Fruit fly (Drosophila melanogaster) S2 (cell line): ENCODE results near the gene Trl.

ENCODE experiments used
- CG8478 ChIP-seq: fragments of >200 bp; optimal IDR thresholded peaks from 2 replicates; lab custom pipeline; 2018
- CTCF ChIP-seq, 2 experiments: fragments of >200 bp; optimal IDR thresholded peaks; 2 replicates each; lab custom pipeline; 2018

Trl gene

DNA sequence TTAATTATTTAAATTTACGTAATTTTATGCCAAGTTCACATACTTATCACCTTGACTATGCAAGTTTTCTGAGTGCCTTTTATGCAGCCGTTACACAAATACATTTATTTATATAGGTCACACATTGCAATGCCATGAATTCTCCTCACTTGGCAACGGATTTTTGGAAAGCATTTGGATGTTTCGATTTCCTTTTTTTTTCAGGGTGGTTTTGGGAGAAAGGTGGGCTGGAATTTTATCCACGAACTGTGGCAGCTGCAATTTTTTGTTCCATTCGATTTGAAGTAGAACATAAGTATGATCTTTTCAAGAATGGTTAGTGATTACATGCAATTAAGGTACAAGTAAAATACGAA lies 21.0 kb upstream of the Trl start:
- TF ChIP-seq CTCF (optimal IDR thresholded peaks at IDR 0.05; lab: Kevin White, UChicago): no peak
- TF ChIP-seq CG8478 (lab: Kevin White, UChicago): no peak

DNA sequence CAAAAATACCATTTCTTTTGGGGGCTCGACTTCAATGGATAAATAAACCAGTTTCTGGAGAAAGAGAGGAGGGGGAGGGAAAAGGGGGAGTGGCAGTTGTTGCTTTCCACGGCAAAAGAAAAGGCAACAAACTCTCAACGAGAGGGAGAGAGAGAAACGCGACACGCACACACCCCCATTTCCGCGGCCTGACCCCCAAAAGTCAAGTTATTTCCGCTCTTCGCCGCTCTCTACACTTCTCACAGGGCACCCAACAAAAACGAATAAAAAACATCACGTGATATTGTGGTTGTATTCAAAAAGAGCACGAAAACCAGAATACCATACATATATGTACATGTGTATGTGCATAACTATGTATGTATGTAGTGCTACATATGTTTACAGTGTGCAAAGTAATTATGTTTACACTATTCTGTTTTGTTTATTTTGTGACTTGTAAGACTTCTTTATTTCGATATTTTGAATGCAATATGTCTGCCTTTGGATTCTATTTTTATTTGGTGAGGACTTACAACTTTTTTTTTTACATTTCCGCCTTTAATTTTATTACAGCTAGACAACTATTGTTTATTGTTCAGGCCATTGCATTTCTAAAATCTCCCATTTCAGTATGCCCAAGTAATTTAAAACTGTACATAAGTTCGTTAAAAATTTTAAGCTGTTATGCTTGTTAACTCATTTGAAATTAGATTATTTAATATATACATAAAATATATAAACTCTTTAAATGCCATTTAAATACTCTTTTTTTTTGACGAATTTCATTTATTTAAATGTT lies 20.4 kb upstream of the Trl start:
- TF ChIP-seq CG8478 (lab: Kevin White, UChicago): no peak
- no peak for TF ChIP-seq CTCF (optimal IDR thresholded peaks at IDR 0.05; lab: Kevin White, UChicago)

DNA sequence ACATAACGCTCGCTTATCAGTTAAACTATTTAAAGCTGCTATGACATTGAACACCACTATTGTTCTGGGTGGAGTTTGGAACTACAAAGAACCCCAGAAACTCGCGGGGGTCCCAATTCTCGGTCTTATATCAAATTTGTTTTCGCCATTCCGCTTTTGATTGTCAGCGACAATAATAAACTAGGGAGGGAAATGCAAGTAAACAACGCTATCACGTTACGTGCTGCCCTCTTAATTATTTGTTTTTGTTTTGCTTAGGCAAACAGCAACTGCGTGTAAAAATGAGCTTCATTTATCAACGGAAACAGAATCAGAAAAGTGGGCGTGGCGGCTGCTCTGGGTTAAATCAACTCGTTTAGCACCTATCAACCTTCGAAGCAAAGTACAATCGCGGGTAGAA lies 19.3 kb upstream of the Trl start:
- TF ChIP-seq CTCF (optimal IDR thresholded peaks at IDR 0.05; lab: Kevin White, UChicago) (no peak), CG8478 (lab: Kevin White, UChicago) (no peak)

DNA sequence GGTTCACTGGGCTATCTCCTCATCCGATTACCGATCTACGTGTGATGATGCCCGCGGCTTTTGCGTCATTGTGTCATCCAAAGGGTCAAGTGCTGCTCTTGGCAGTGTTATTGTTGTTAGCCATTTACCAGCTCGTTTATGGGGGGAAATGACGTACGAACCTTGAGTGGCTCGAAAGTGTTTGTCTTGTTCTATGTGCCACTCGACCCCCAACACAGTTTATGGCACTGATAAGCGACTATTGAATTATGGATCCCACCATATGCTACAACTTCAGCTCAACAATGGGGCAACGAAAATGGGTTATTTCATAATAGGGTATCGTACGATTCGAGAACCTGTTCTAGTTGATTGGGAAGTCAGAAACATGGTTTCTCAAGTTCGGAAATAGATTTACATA lies 18.4 kb upstream of the Trl start:
- TF ChIP-seq CTCF (optimal IDR thresholded peaks at IDR 0.05; lab: Kevin White, UChicago): no peak
- no peak for TF ChIP-seq CG8478 (lab: Kevin White, UChicago)

DNA sequence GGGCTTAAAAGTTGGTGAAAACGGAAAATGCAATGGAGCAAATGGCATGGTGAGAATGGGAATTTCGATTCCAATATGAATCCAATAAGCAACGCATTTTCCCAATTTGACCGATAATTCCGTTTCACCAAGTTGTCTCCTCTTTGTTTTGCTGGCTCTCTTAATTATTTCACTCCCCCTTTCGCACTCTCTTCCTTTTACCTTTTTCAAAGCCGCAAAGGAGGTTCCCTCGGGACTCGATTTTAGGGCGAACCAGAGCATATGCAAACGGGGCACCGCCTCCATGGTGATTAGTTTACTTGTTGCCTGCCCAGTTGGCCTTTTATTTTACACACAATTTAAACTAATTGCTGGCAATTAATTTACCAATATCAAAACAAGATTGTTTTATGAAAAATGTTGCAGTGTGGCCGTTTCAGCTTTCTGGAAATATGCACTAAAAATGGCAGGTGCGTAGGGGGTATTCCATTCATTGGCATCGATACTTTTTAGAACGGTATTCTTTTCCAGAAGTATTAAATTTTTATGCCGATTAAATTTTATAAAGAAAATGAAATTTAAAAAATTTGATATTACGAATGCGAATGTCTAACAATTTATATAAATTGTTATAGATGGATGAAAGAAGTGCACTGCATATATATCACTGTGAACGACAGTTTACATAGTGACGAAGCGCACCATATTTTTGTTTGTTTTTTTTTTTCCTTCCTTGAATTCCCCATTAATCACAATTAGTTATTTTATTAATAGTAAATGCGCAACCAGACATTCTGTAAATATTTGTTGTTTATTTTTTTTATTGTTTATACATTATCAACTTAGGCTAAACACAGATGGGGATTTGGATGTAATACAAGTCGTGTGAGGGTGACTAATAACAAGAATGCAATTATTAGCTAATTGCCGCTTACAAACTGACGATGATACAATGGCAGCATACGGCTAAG lies 15.1 kb upstream of the Trl start, which contains the start of gene mop:
Gene mop, minus strand, starts transcription at position 419 of the 950 bp plus-strand sequence.
- no peak for TF ChIP-seq CG8478 (lab: Kevin White, UChicago)
- no peak for TF ChIP-seq CTCF (optimal IDR thresholded peaks at IDR 0.05; lab: Kevin White, UChicago)

DNA sequence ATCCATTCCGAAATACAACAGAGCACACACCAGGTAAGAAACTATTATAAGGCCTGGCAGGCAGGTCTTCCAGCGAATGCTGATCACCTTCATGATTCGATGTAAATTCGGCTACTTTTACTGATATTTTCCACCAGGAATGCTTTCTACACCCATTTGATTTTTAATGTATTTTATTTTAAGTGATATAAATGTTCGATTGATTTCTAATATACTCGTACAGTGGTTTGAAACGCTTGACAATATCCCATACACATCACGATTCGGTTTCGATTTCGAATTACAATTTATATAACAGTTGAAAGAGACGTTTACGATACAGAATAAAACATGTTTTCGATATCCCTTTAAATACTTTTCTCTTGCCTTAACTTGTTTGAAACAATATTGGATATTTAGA lies 8.3 kb upstream of the Trl start, which contains the start of gene Mgat4b:
Gene Mgat4b, minus strand, starts transcription at position 101 of the 400 bp plus-strand sequence.
- TF ChIP-seq CG8478 (lab: Kevin White, UChicago) (no peak), CTCF (optimal IDR thresholded peaks at IDR 0.05; lab: Kevin White, UChicago) (no peak)

DNA sequence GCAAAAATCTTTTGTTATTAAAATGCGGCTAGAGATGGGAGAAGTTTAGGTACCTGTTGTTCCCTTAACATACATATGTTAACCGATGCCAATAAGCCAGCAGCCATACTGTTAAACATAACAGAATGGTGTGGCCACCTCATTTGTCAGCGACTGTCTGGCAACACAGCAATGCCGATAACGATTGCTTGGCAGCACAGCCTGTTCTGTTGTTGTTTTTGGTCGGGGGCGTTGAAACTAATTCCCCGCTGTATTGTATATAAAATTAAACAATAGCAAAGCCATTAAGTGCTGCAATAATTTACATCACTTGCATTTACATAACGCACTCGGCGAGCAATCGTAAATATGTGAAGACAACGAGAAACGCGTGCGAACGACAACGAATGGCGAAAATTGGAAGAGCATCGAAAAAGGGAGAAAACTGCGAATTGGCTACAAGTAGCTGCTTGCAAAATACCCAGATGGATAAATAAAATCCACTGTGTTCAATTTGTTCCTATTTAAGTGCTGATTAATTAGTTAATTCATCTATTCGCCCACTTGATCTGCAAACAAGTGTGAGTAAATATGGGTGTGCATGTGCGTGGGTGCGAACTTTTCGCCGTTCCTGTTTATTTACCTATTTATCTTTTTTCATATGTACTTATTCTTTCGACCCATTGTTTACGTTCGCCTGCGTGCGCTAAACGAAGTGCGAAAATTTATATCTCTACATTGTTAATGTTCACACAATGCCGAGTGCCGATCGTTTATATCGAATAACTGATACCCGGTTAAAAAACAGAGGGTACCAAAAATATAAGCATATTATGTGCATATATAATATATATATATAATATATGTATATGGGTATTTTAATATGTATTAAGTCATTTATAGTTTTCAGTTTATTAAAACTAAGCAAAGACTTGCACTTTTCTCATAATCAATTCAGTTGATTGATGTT lies 1.3 kb upstream of the Trl start, which contains the start of the genes Tsen34 and Mgat4a:
Gene Tsen34, minus strand, starts transcription at position 8 of the 949 bp plus-strand sequence.
Gene Mgat4a, plus strand, starts transcription at position 192 of the 949 bp plus-strand sequence.
- peak in 1 of 2 experiments; percentile 29 for TF ChIP-seq CTCF (optimal IDR thresholded peaks at IDR 0.05; lab: Kevin White, UChicago)
- TF ChIP-seq CG8478 (lab: Kevin White, UChicago): no peak

DNA sequence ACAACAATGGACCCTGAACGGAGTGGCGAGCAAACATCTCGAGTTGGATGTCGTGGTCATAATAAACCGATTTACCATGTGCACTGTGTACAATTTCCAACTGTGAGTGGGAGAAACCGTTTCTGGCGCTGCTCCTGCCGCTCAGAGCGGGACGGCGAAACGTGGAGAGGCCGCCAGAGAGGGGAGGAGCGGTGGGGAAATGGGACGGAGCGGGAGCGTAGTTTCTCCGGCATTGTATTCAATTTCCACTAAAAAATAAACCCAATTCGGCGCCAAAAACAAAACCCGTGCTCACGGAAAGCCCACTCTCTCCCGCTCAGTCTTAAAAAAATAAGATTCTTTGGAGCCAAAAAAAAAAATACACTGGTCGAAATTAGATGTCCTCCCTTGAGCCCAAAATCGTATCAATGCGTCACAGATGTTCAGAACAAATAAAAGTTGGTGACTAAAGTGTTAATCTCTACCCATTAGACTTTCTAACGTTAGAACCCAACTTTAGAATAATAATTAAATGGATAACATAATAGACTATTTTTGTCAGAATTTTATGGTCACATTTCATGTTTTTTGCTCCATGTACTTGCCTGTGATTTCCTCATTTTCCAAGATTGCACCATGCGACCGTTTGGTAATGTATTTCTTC lies 744 bp downstream of the Trl start:
- no peak for TF ChIP-seq CG8478 (lab: Kevin White, UChicago)
- no peak for TF ChIP-seq CTCF (optimal IDR thresholded peaks at IDR 0.05; lab: Kevin White, UChicago)

DNA sequence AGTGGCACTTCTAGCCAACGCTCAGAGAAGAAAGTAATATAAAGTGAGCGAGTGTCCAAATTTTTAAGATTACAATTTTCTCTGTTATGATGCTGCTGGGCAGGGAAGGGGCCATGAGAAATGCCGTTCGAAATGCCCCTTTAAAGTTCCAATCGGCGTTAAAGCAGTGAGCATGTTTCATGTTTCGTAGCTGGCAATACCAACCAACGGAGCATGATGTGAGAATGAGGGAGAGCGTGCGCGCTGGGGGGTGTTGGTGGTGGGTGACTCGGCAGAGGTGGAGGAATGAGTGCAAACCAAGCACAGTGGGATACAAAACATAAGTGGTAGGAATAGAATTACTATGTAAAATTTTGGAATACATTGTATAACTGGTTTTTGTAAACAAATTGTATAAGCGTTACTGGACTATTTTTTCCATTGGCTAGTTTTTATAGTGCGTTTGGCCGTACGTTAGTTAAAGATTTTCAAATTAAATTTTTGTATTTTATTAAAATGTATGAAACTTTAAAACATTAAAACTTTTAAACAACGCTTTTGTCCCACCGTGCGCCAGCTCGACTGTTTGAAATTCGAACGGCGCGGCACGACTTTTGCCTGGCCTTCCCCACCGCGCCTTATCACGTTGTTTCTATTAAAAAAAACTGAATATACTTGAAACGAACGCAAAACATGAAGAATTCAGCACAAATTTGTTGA lies 1.6 kb downstream of the Trl start:
- TF ChIP-seq CG8478 (lab: Kevin White, UChicago) (no peak), CTCF (optimal IDR thresholded peaks at IDR 0.05; lab: Kevin White, UChicago) (no peak)

DNA sequence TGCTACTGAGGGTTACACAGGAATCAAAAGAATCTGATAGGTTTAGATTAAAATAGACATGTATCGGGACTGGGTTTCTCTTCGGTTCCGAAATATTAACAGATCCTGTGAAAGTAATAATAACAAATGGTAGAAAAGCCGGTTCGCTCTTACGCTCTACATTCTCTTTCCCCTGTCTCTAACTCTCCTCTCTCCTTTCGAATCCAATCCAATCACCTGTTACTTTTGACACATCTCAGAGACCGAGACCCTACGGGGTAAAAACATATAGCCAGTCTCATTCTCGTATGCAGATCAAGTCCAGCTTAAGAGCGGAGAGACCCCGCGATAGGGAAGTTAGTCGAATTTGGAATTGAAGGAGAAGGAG lies 2.1 kb downstream of the Trl start:
- TF ChIP-seq CG8478 (lab: Kevin White, UChicago): no peak
- no peak for TF ChIP-seq CTCF (optimal IDR thresholded peaks at IDR 0.05; lab: Kevin White, UChicago)

DNA sequence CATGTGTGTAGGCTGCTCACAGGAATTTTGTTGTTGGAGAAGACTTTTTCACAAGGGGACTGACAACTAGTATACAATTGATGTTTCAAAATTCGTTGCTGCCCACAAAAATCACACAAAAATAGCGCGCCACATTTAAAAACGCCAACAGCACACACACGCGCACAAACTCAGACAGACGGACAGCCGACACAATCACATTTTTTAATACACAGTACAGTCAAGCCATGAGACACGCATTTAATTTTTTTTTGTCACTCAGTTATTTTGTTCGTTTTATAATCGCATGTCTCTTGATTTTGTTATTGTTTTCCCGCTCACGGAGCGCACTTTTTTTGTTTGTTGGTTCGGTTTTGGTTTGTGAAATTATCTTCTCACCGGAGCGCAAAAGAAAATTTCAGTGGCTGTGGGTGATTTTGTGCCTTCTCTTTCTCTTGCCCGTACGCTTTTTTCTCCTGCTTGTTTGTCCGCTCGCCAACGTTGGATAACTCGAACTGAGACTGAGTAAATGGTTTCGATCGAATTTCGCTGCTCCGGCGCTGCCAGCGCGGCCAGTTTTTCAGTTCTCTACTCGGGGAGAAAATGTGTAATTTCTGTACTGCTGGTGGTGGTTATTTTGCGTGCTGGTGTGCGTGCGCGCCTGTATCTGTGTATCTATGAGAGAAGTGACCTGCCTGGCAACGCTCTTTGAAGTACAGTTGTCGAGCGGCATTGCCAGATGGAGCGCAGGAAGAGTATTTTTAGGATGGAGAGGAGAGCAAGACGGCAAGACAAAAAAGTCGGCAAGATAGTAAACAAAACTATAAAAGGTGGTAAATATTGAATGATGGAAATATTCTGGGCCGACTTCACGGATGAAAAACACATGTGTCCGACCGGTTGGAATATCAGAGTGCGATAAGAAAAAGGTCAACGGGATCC lies 3.1 kb downstream of the Trl start, which contains the start of gene CG42507:
Gene CG42507, minus strand, starts transcription at position 499 of the 921 bp plus-strand sequence.
- no peak for TF ChIP-seq CTCF (optimal IDR thresholded peaks at IDR 0.05; lab: Kevin White, UChicago)
- no peak for TF ChIP-seq CG8478 (lab: Kevin White, UChicago)
